Fruit fly (Drosophila melanogaster) whole organism: Measurements from ENCODE around the gene CG43844.

ENCODE experiments used
- CG8478 ChIP-seq: fragments of >200 bp; optimal IDR thresholded peaks from 2 replicates; lab custom pipeline; 2018; ENCODE audit warnings: inconsistent platforms
- EcR ChIP-seq, 2 experiments: fragments of >200 bp; optimal IDR thresholded peaks; 2 replicates each; lab custom pipeline; 2017; ENCODE audit warnings: missing biosample characterization in 2 of 2, missing genetic modification characterization in 2 of 2, missing genetic modification reagents in 2 of 2
- psq ChIP-seq: fragments of >200 bp; optimal IDR thresholded peaks from 2 replicates; lab custom pipeline; 2017

DNA sequence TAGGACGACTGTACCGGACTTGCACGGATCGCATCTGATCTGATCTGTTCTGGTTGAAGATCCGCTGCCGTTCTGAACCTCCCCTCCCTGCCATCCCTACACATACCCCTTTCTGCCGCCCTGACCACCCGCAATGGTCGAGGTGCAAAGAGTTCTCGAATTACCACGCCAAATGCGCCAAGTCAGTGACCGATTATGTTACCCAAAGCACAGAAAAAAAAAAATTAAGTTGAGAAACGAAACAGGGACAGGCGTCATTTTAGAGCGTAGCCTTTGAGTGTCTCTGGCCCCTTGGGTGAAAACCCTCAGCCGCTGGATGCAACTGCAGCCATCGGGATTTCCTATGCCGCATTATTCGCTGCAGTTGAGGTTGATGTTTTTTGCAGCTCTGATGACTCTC, 34.4 kb downstream of the CG43844 start:
- TF ChIP-seq EcR (GFP tag; optimal IDR thresholded peaks at IDR 0.05; lab: Kevin White, UChicago) (peak in 1 of 2 experiments; percentile 57), CG8478 (lab: Kevin White, UChicago) (no peak), psq (lab: Kevin White, UChicago) (no peak)
